Fruit fly (Drosophila melanogaster): ENCODE data around the gene CG32148.

CG32148 gene

DNA sequence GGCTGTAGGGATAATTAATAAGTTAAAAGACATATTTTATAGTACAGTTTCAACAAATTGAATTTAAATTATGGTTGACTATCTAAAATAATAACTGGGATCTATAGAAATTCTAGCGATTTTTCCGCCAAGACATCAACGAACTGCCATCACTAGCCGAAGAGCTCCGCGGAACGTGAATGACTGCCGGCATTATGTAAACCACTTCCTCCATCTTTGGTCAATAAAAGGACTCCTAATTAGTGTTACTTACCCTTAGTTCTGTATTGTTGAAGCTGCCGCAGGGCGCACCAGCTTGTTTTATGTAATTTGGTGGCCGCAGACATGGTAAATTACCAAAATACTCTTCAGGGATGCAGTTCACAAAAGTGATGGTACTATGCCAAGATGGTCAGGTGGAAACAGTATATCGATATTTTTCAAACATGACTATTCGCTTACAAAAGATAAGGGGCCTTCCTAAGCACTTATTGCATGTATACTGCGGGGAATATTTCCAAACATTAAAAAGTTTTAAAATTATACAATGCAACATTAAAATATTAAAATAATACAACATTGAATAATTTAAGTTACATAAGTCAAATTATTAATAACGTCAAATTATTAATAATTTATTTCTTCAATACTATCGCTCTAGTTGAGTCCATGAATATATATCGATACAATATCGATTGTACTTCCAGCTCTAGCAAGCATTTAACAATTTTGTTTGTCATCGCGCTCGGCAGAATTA lies 23.8 kb upstream of the CG32148 start, which contains the start of the genes mRpL39 and Prosbeta2 (continued):
- no peak for TF ChIP-seq Abd-B (GFP tag; optimal IDR thresholded peaks at IDR 0.05)
- TF ChIP-seq CG15514 (GFP tag; optimal IDR thresholded peaks at IDR 0.05): peak; percentile 73
- TF ChIP-seq lbe (GFP tag; optimal IDR thresholded peaks at IDR 0.05): peak; percentile 58
- TF ChIP-seq ttk (GFP tag; IDR thresholded peaks at IDR 0.05): peak; percentile 30; the same call in 1 of the 2 replicates
- peak; percentile 64 for TF ChIP-seq Max (GFP tag; optimal IDR thresholded peaks at IDR 0.05)
- peak; percentile 68 for TF ChIP-seq D19A (tag; optimal IDR thresholded peaks at IDR 0.05)
- TF ChIP-seq Opbp (GFP tag; IDR thresholded peaks at IDR 0.05; ENCODE audit: partially characterized antibody): peak; percentile 74
- peak; percentile 85 for TF ChIP-seq CG6272 (GFP tag; IDR thresholded peaks at IDR 0.05)
- TF ChIP-seq pfk (GFP tag; optimal IDR thresholded peaks at IDR 0.05): no peak
- no peak for TF ChIP-seq CG13624 (GFP tag; optimal IDR thresholded peaks at IDR 0.05)
- TF ChIP-seq CG13287 (GFP tag; IDR thresholded peaks at IDR 0.05; ENCODE audit: partially characterized antibody): peak; percentile 98
- TF ChIP-seq CG11247 (GFP tag; IDR thresholded peaks at IDR 0.05): peak; percentile 47; the same call in 1 of the 2 replicates
- TF ChIP-seq Dp (GFP tag; optimal IDR thresholded peaks at IDR 0.05): no peak
- TF ChIP-seq zen2 (GFP tag; IDR thresholded peaks at IDR 0.05; ENCODE audit: partially characterized antibody): peak; percentile 77; the same call in 2 of the 3 replicates
- no peak; the same call in 1 of the 2 replicates for TF ChIP-seq ara (GFP tag; IDR thresholded peaks at IDR 0.05)
- TF ChIP-seq Hr51 (GFP tag; optimal IDR thresholded peaks at IDR 0.05): no peak
- TF ChIP-seq bcd (GFP tag; optimal IDR thresholded peaks at IDR 0.05): peak; percentile 44
- TF ChIP-seq Poxn (GFP tag; IDR thresholded peaks at IDR 0.05): peak; percentile 46; the same call in 1 of the 2 replicates
- TF ChIP-seq CG17186 (GFP tag; optimal IDR thresholded peaks at IDR 0.05): no peak
- peak; percentile 61 for TF ChIP-seq CG14667 (GFP tag; IDR thresholded peaks at IDR 0.05)
- no peak for TF ChIP-seq CG8765 (GFP tag; IDR thresholded peaks at IDR 0.05)
- TF ChIP-seq CG14050 (GFP tag; IDR thresholded peaks at IDR 0.05): peak; percentile 23; the same call in 1 of the 3 replicates
- TF ChIP-seq row (GFP tag; IDR thresholded peaks at IDR 0.05): peak; percentile 90
- no peak for TF ChIP-seq pb (GFP tag; optimal IDR thresholded peaks at IDR 0.05)
- no peak for TF ChIP-seq CG12219 (GFP tag; optimal IDR thresholded peaks at IDR 0.05)
- peak; percentile 64; the same call in 1 of the 3 replicates for TF ChIP-seq ase (GFP tag; IDR thresholded peaks at IDR 0.05)
- no peak for TF ChIP-seq pnt (GFP tag; optimal IDR thresholded peaks at IDR 0.05)
- TF ChIP-seq CG6683 (GFP tag; optimal IDR thresholded peaks at IDR 0.05): no peak
- no peak for TF ChIP-seq HLH54F (GFP tag; optimal IDR thresholded peaks at IDR 0.05)
- peak; percentile 72 for TF ChIP-seq CG6689 (GFP tag; IDR thresholded peaks at IDR 0.05)
- TF ChIP-seq Dbx (GFP tag; IDR thresholded peaks at IDR 0.05): peak; percentile 82
- TF ChIP-seq Rfx (GFP tag; IDR thresholded peaks at IDR 0.05): peak; percentile 75
- TF ChIP-seq CG7928 (GFP tag; optimal IDR thresholded peaks at IDR 0.05): peak; percentile 92
- peak; percentile 60 for TF ChIP-seq Six4 (GFP tag; optimal IDR thresholded peaks at IDR 0.05)
- peak; percentile 58 for TF ChIP-seq phol (tag; optimal IDR thresholded peaks at IDR 0.05)
- no peak for TF ChIP-seq CG7987 (GFP tag; optimal IDR thresholded peaks at IDR 0.05)
- peak; percentile 52 for TF ChIP-seq CG3847 (GFP tag; IDR thresholded peaks at IDR 0.05)
- no peak for TF ChIP-seq en (GFP tag; optimal IDR thresholded peaks at IDR 0.05)
- peak; percentile 58 for TF ChIP-seq CG18599 (GFP tag; optimal IDR thresholded peaks at IDR 0.05)
- TF ChIP-seq CG15696 (tag; optimal IDR thresholded peaks at IDR 0.05): peak; percentile 43
- no peak for TF ChIP-seq tio (GFP tag; optimal IDR thresholded peaks at IDR 0.05)
- TF ChIP-seq lab (GFP tag; optimal IDR thresholded peaks at IDR 0.05): peak; percentile 73
- TF ChIP-seq CG18476 (GFP tag; optimal IDR thresholded peaks at IDR 0.05): peak; percentile 22
- peak; percentile 33 for TF ChIP-seq MESR4 (GFP tag; optimal IDR thresholded peaks at IDR 0.05)
- peak; percentile 86 for TF ChIP-seq ato (GFP tag; IDR thresholded peaks at IDR 0.05; ENCODE audit: partially characterized antibody)
- peak; percentile 28 for TF ChIP-seq Ets65A (GFP tag)
- TF ChIP-seq CG2202 (tag; optimal IDR thresholded peaks at IDR 0.05): no peak
- no peak for TF ChIP-seq Vsx1 (GFP tag; optimal IDR thresholded peaks at IDR 0.05)

All from whole organism, embryonic.